Fruit fly (Drosophila melanogaster): Measurements from ENCODE around the gene CG10019.

Gene CG10019

dm6 chr2L:3719414-3719959 is 10.8 kb upstream of the CG10019 start (continued):
- no peak for TF ChIP-seq Lpt (GFP tag; optimal IDR thresholded peaks at IDR 0.05)
- TF ChIP-seq Eip78C (GFP tag) = peak; percentile 88
- TF ChIP-seq CG11762 (GFP tag; optimal IDR thresholded peaks at IDR 0.05; ENCODE audit: insufficient read depth) = no peak
- TF ChIP-seq CG6276 (GFP tag; optimal IDR thresholded peaks at IDR 0.05) = no peak
- TF ChIP-seq Blimp-1 (GFP tag; optimal IDR thresholded peaks at IDR 0.05) = no peak
- peak; percentile 33 for TF ChIP-seq achi (GFP tag; optimal IDR thresholded peaks at IDR 0.05)
- peak; percentile 25 for TF ChIP-seq CG10669 (GFP tag; optimal IDR thresholded peaks at IDR 0.05)

dm6 chr2L:3729635-3730034 is 631 bp upstream of the CG10019 start:
- TF ChIP-seq Eip93F (GFP tag; optimal IDR thresholded peaks at IDR 0.05) = no peak
- TF ChIP-seq Hr4 (GFP tag; optimal IDR thresholded peaks at IDR 0.05) = no peak
- no peak for TF ChIP-seq salr (GFP tag; optimal IDR thresholded peaks at IDR 0.05)
- TF ChIP-seq Ets21C (GFP tag; optimal IDR thresholded peaks at IDR 0.05) = no peak
- no peak for TF ChIP-seq achi (GFP tag; optimal IDR thresholded peaks at IDR 0.05)
- TF ChIP-seq CG3919 (GFP tag; optimal IDR thresholded peaks at IDR 0.05) = no peak
- TF ChIP-seq CG11762 (GFP tag; optimal IDR thresholded peaks at IDR 0.05; ENCODE audit: insufficient read depth) = no peak
- no peak for TF ChIP-seq CG6276 (GFP tag; optimal IDR thresholded peaks at IDR 0.05)
- no peak for TF ChIP-seq fd59A (GFP tag; optimal IDR thresholded peaks at IDR 0.05)
- no peak for TF ChIP-seq Eip75B (GFP tag; optimal IDR thresholded peaks at IDR 0.05)
- no peak for TF ChIP-seq Met (GFP tag; optimal IDR thresholded peaks at IDR 0.05)
- TF ChIP-seq Gug (GFP tag; IDR thresholded peaks at IDR 0.05) = no peak
- TF ChIP-seq Smox (GFP tag; optimal IDR thresholded peaks at IDR 0.05) = no peak
- no peak for TF ChIP-seq dac (GFP tag; optimal IDR thresholded peaks at IDR 0.05)
- TF ChIP-seq esn (GFP tag; optimal IDR thresholded peaks at IDR 0.05) = no peak
- TF ChIP-seq CG1621 (tag; optimal IDR thresholded peaks at IDR 0.05) = no peak
- TF ChIP-seq CG10669 (GFP tag; optimal IDR thresholded peaks at IDR 0.05) = no peak
- no peak for TF ChIP-seq Ets96B (tag; optimal IDR thresholded peaks at IDR 0.05)
- TF ChIP-seq CG16779 (tag; optimal IDR thresholded peaks at IDR 0.05) = no peak
- no peak for TF ChIP-seq ss (GFP tag; optimal IDR thresholded peaks at IDR 0.05)

- TF ChIP-seq CG10669 (GFP tag; optimal IDR thresholded peaks at IDR 0.05) = no peak
- TF ChIP-seq fd59A (GFP tag; optimal IDR thresholded peaks at IDR 0.05) = no peak
- peak; percentile 48 for TF ChIP-seq Eip78C (GFP tag)
- TF ChIP-seq CG31627 (GFP tag; optimal IDR thresholded peaks at IDR 0.05) = no peak
- no peak for TF ChIP-seq cyc (GFP tag; optimal IDR thresholded peaks at IDR 0.05)
- peak; percentile 0 for TF ChIP-seq pdm3 (GFP tag; optimal IDR thresholded peaks at IDR 0.05)
- peak; percentile 1 for TF ChIP-seq CG10631 (GFP tag; optimal IDR thresholded peaks at IDR 0.05)
- TF ChIP-seq CG3919 (GFP tag; optimal IDR thresholded peaks at IDR 0.05) = peak; percentile 13
- TF ChIP-seq salr (GFP tag; optimal IDR thresholded peaks at IDR 0.05) = peak in 1 of 2 experiments; percentile 42
- TF ChIP-seq eg (GFP tag; IDR thresholded peaks at IDR 0.05) = 0 out of 3 replicates have a peak, but pooled peaks have one; percentile 43
- TF ChIP-seq fkh (GFP tag; optimal IDR thresholded peaks at IDR 0.05) = no peak
- no peak for TF ChIP-seq CG16779 (tag; optimal IDR thresholded peaks at IDR 0.05)
- peak; percentile 44 for TF ChIP-seq Lpt (GFP tag; optimal IDR thresholded peaks at IDR 0.05)
- peak; percentile 71 for TF ChIP-seq CG8119 (GFP tag; IDR thresholded peaks at IDR 0.05)
- no peak for TF ChIP-seq OdsH (GFP tag; optimal IDR thresholded peaks at IDR 0.05)
- TF ChIP-seq CG34406 (GFP tag; optimal IDR thresholded peaks at IDR 0.05) = no peak
- no peak for TF ChIP-seq CG8319 (GFP tag; optimal IDR thresholded peaks at IDR 0.05)
- TF ChIP-seq Blimp-1 (GFP tag; optimal IDR thresholded peaks at IDR 0.05) = no peak
- no peak for TF ChIP-seq achi (GFP tag; optimal IDR thresholded peaks at IDR 0.05)
- peak; percentile 62 for TF ChIP-seq CG15336 (GFP tag; IDR thresholded peaks at IDR 0.05)
- TF ChIP-seq CG4318 (GFP tag; optimal IDR thresholded peaks at IDR 0.05) = peak; percentile 74
- TF ChIP-seq lz (GFP tag; optimal IDR thresholded peaks at IDR 0.05) = no peak
- no peak for TF ChIP-seq Sox15 (GFP tag; optimal IDR thresholded peaks at IDR 0.05)
- no peak for TF ChIP-seq Sox14 (GFP tag; optimal IDR thresholded peaks at IDR 0.05)
- TF ChIP-seq CG32006 (GFP tag; optimal IDR thresholded peaks at IDR 0.05) = peak; percentile 90
- no peak for TF ChIP-seq CG6854 (GFP tag; optimal IDR thresholded peaks at IDR 0.05)
- TF ChIP-seq Ets21C (GFP tag; optimal IDR thresholded peaks at IDR 0.05) = no peak
- no peak for TF ChIP-seq CG6792 (GFP tag; optimal IDR thresholded peaks at IDR 0.05)
- TF ChIP-seq Met (GFP tag; optimal IDR thresholded peaks at IDR 0.05) = no peak
- peak; percentile 85 for TF ChIP-seq Hr4 (GFP tag; optimal IDR thresholded peaks at IDR 0.05)
- no peak for TF ChIP-seq CG8632 (GFP tag; optimal IDR thresholded peaks at IDR 0.05)
- TF ChIP-seq CG3032 (tag; optimal IDR thresholded peaks at IDR 0.05) = no peak
- TF ChIP-seq dac (GFP tag; optimal IDR thresholded peaks at IDR 0.05) = peak; percentile 74
- no peak for TF ChIP-seq CG7368 (GFP tag; optimal IDR thresholded peaks at IDR 0.05)
- TF ChIP-seq Eip75B (GFP tag; optimal IDR thresholded peaks at IDR 0.05) = no peak
- no peak for TF ChIP-seq spab (GFP tag; optimal IDR thresholded peaks at IDR 0.05)
- no peak for TF ChIP-seq Hr38 (GFP tag; optimal IDR thresholded peaks at IDR 0.05)
Observed at dm6 chr2L:3731055-3731454, 789 bp downstream of the CG10019 start.
